Worm (Caenorhabditis elegans): ENCODE results near the gene F07G11.2.

DNA sequence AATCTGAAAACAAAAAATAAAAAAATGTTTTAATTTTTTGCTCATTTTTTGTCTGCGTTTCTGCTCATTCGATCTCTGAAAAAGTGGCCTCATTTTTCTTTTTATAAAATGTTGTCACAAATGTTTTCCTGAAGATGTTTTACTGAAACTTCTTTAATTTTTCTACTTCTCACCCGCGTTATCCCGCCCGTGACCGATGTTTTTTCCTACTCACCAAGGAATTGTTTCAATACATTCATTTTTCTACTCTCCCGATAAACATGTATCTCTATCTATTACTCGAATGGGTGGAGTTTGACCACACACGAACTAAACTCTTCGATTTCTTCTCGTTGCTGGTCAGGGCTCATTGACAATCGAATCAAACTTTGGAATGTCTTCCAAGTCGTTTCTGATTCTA is 26.3 kb downstream of the F07G11.2 start, which contains the start of gene F10G2.2:
- TF ChIP-seq egl-27 (tag; optimal IDR thresholded peaks at IDR 0.05) (no peak), ZK546.5 (tag; optimal IDR thresholded peaks at IDR 0.05) (no peak), ama-1 (optimal IDR thresholded peaks at IDR 0.05) (no peak), nhr-237 (tag; optimal IDR thresholded peaks at IDR 0.05) (no peak), sea-2 (GFP tag; optimal IDR thresholded peaks at IDR 0.05) (no peak), nhr-12 (tag; optimal IDR thresholded peaks at IDR 0.05) (no peak), tbx-2 (tag; optimal IDR thresholded peaks at IDR 0.05) (no peak), elt-3 (tag; optimal IDR thresholded peaks at IDR 0.05) (no peak), skn-1 (tag; optimal IDR thresholded peaks at IDR 0.05) (no peak), elt-2 (tag; optimal IDR thresholded peaks at IDR 0.05) (no peak), elt-1 (tag; optimal IDR thresholded peaks at IDR 0.05) (no peak), nhr-76 (tag; optimal IDR thresholded peaks at IDR 0.05) (no peak), mdl-1 (tag; optimal IDR thresholded peaks at IDR 0.05) (no peak), nhr-23 (tag; optimal IDR thresholded peaks at IDR 0.05) (no peak)
